Fruit fly (Drosophila melanogaster) whole organism, pupa: ENCODE data around the gene CG14079.

Source experiments
- CG12605 ChIP-seq: fragments of 200-800 bp; sonication (Bioruptor generic); IDR thresholded peaks from 2 replicates; pipeline ENCODE4 v1.3.6; 2022; ENCODE audit warnings: missing biosample characterization, missing genetic modification characterization
- CG13204 ChIP-seq: fragments of 200-800 bp; sonication (Bioruptor generic); optimal IDR thresholded peaks from 2 replicates; lab custom pipeline; 2018; ENCODE audit warnings: missing biosample characterization, mild to moderate bottlenecking, missing genetic modification characterization, moderate library complexity
- CG14655 ChIP-seq: fragments of 200-800 bp; sonication (Bioruptor generic); optimal IDR thresholded peaks from 3 replicates; lab custom pipeline; 2017; ENCODE audit warnings: mild to moderate bottlenecking, missing biosample characterization, missing genetic modification reagents, missing genetic modification characterization
- CG15710 ChIP-seq: fragments of 200-800 bp; sonication (Bioruptor generic); optimal IDR thresholded peaks from 2 replicates; lab custom pipeline; 2018; ENCODE audit warnings: missing biosample characterization, mild to moderate bottlenecking, missing genetic modification characterization, moderate library complexity
- CG4496 ChIP-seq: fragments of 200-800 bp; sonication (Bioruptor generic); IDR thresholded peaks from 3 replicates; pipeline ENCODE4 v1.3.6; 2022; ENCODE audit warnings: missing biosample characterization, missing genetic modification characterization
- CG8159 ChIP-seq: fragments of 200-800 bp; sonication (Bioruptor generic); optimal IDR thresholded peaks from 3 replicates; lab custom pipeline; 2018; ENCODE audit warnings: missing biosample characterization, mild to moderate bottlenecking, missing genetic modification characterization, moderate library complexity
- CG8301 ChIP-seq: fragments of 200-800 bp; sonication (Bioruptor generic); optimal IDR thresholded peaks from 2 replicates; lab custom pipeline; 2018; ENCODE audit warnings: missing biosample characterization, mild to moderate bottlenecking, missing genetic modification characterization
- CG9948 ChIP-seq: fragments of 200-800 bp; sonication (Bioruptor generic); optimal IDR thresholded peaks from 2 replicates; lab custom pipeline; 2018; ENCODE audit warnings: missing biosample characterization, mild to moderate bottlenecking, missing genetic modification characterization, moderate library complexity
- D1 ChIP-seq: fragments of 200-800 bp; sonication (Bioruptor generic); optimal IDR thresholded peaks from 2 replicates; lab custom pipeline; 2018; ENCODE audit warnings: missing biosample characterization, mild to moderate bottlenecking, missing genetic modification characterization, moderate library complexity
- EcR ChIP-seq: fragments of 200-800 bp; sonication (Bioruptor generic); optimal IDR thresholded peaks from 3 replicates; lab custom pipeline; 2019; ENCODE audit warnings: missing biosample characterization, missing genetic modification characterization, mild to moderate bottlenecking, moderate library complexity, missing genetic modification reagents
- Snoo ChIP-seq: fragments of 200-800 bp; sonication (Bioruptor generic); optimal IDR thresholded peaks from 3 replicates; lab custom pipeline; 2017; ENCODE audit warnings: missing biosample characterization, mild to moderate bottlenecking, missing genetic modification characterization, inconsistent platforms
- fd96Ca ChIP-seq: fragments of 200-800 bp; sonication (Bioruptor generic); IDR thresholded peaks from 3 replicates; pipeline ENCODE4 v1.3.6; 2022; ENCODE audit warnings: missing biosample characterization, missing genetic modification characterization
- gl ChIP-seq: fragments of 200-800 bp; sonication (Bioruptor generic); optimal IDR thresholded peaks from 2 replicates; lab custom pipeline; 2018; ENCODE audit warnings: missing biosample characterization, mild to moderate bottlenecking, missing genetic modification characterization
- rn ChIP-seq: fragments of 200-800 bp; sonication (Bioruptor generic); IDR thresholded peaks from 2 replicates; pipeline ENCODE4 v1.3.6; 2022; ENCODE audit warnings: missing biosample characterization, missing genetic modification characterization

- TF ChIP-seq CG4496 (GFP tag; lab: Robert Waterston, UW) (peak; percentile 16; the same call in 1 of the 3 replicates), CG14655 (no peak), CG9948 (tag; lab: Kevin White, UChicago) (no peak), D1 (tag; lab: Kevin White, UChicago) (no peak), CG8159 (no peak), CG13204 (peak; percentile 72), Snoo (no peak), CG15710 (no peak), rn (GFP tag; lab: Robert Waterston, UW) (no peak), fd96Ca (GFP tag; lab: Robert Waterston, UW) (peak; percentile 48; the same call in 1 of the 3 replicates), CG8301 (tag; lab: Kevin White, UChicago) (no peak), CG12605 (GFP tag; lab: Robert Waterston, UW) (0 out of 2 replicates have a peak, but pooled peaks have one; percentile 15), EcR (GFP tag; lab: Kevin White, UChicago) (peak; percentile 55), gl (tag; lab: Kevin White, UChicago) (peak; percentile 69)
Measured at dm6 chr3L:19079067-19079466, 18.7 kb upstream of the CG14079 start.
